Worm (Caenorhabditis elegans) whole organism, mixed stage, embryonic: Measurements from ENCODE around the gene pgl-3.

Experiments used
- M03D4.4 ChIP-seq: sonication (generic microtip); optimal IDR thresholded peaks from 2 replicates; lab custom pipeline; 2017; ENCODE audit warnings: mild to moderate bottlenecking, missing genetic modification characterization, missing compliant biosample characterization
- bed-3 ChIP-seq: fragments of 200-800 bp; sonication (Bioruptor generic); optimal IDR thresholded peaks from 3 replicates; lab custom pipeline; 2018; ENCODE audit warnings: mild to moderate bottlenecking, missing genetic modification characterization, moderate library complexity, missing compliant biosample characterization
- blmp-1 ChIP-seq: fragments of 150-350 bp; optimal IDR thresholded peaks from 2 replicates; lab custom pipeline; 2014; ENCODE audit warnings: missing biosample characterization, missing genetic modification characterization
- ceh-39 ChIP-seq: fragments of 150-350 bp; optimal IDR thresholded peaks from 2 replicates; lab custom pipeline; 2014; ENCODE audit warnings: missing biosample characterization, missing genetic modification characterization
- ceh-43 ChIP-seq: fragments of 200-800 bp; sonication (Bioruptor generic); optimal IDR thresholded peaks from 2 replicates; lab custom pipeline; 2018; ENCODE audit warnings: mild to moderate bottlenecking, missing genetic modification characterization, moderate library complexity, missing compliant biosample characterization
- ceh-83 ChIP-seq: fragments of 200-800 bp; sonication (Bioruptor generic); optimal IDR thresholded peaks from 2 replicates; lab custom pipeline; 2018; ENCODE audit warnings: mild to moderate bottlenecking, missing genetic modification characterization, missing compliant biosample characterization
- ces-1 ChIP-seq: fragments of 150-350 bp; optimal IDR thresholded peaks from 2 replicates; lab custom pipeline; 2014; ENCODE audit warnings: missing biosample characterization, missing genetic modification reagents, missing genetic modification characterization
- cnd-1 ChIP-seq: fragments of 200-800 bp; sonication (Bioruptor generic); optimal IDR thresholded peaks from 2 replicates; lab custom pipeline; 2018; ENCODE audit warnings: mild to moderate bottlenecking, missing genetic modification characterization, missing compliant biosample characterization
- drap-1 ChIP-seq: fragments of 200-800 bp; sonication (Bioruptor generic); optimal IDR thresholded peaks from 3 replicates; lab custom pipeline; 2018; ENCODE audit warnings: mild to moderate bottlenecking, missing genetic modification characterization, missing compliant biosample characterization
- elt-1 ChIP-seq: sonication (generic microtip); optimal IDR thresholded peaks from 2 replicates; lab custom pipeline; 2017; ENCODE audit warnings: missing genetic modification characterization, mild to moderate bottlenecking, missing compliant biosample characterization, antibody characterized with exemption, moderate library complexity, borderline replicate concordance; ENCODE audit not compliant: insufficient read depth
- elt-3 ChIP-seq: fragments of 150-350 bp; optimal IDR thresholded peaks from 2 replicates; lab custom pipeline; 2014; ENCODE audit warnings: missing biosample characterization, missing genetic modification characterization
- flh-1 ChIP-seq: fragments of 200-800 bp; sonication (Bioruptor generic); optimal IDR thresholded peaks from 2 replicates; lab custom pipeline; 2018; ENCODE audit warnings: mild to moderate bottlenecking, missing genetic modification characterization, moderate library complexity, missing compliant biosample characterization
- ham-2 ChIP-seq: fragments of 200-800 bp; sonication (Bioruptor generic); optimal IDR thresholded peaks from 2 replicates; lab custom pipeline; 2018; ENCODE audit warnings: mild to moderate bottlenecking, missing genetic modification characterization, missing compliant biosample characterization
- hlh-1 ChIP-seq: fragments of 150-350 bp; optimal IDR thresholded peaks from 2 replicates; lab custom pipeline; 2014; ENCODE audit warnings: missing biosample characterization, missing genetic modification reagents, missing genetic modification characterization
- lin-13 ChIP-seq: fragments of 150-350 bp; optimal IDR thresholded peaks from 2 replicates; lab custom pipeline; 2014; ENCODE audit warnings: missing biosample characterization, missing genetic modification characterization
- lin-32 ChIP-seq: fragments of 200-800 bp; sonication (Bioruptor generic); optimal IDR thresholded peaks from 2 replicates; lab custom pipeline; 2018; ENCODE audit warnings: mild to moderate bottlenecking, missing genetic modification characterization, missing compliant biosample characterization
- lsy-2 ChIP-seq: fragments of 150-350 bp; optimal IDR thresholded peaks from 2 replicates; lab custom pipeline; 2014; ENCODE audit warnings: missing biosample characterization, missing genetic modification characterization
- mab-5 ChIP-seq: fragments of 150-350 bp; optimal IDR thresholded peaks from 2 replicates; lab custom pipeline; 2014; ENCODE audit warnings: missing biosample characterization, missing genetic modification characterization
- mls-2 ChIP-seq: sonication (generic microtip); optimal IDR thresholded peaks from 2 replicates; lab custom pipeline; 2016; ENCODE audit warnings: mild to moderate bottlenecking, missing genetic modification characterization, moderate library complexity, missing compliant biosample characterization
- nhr-12 ChIP-seq: fragments of 150-350 bp; optimal IDR thresholded peaks from 2 replicates; lab custom pipeline; 2014; ENCODE audit warnings: missing biosample characterization, missing genetic modification characterization
- nhr-2 ChIP-seq: fragments of 150-350 bp; optimal IDR thresholded peaks from 2 replicates; lab custom pipeline; 2014; ENCODE audit warnings: missing biosample characterization, missing genetic modification characterization
- nhr-237 ChIP-seq: fragments of 150-350 bp; optimal IDR thresholded peaks from 2 replicates; lab custom pipeline; 2014; ENCODE audit warnings: missing biosample characterization, missing genetic modification characterization
- nhr-28 ChIP-seq: fragments of 150-350 bp; optimal IDR thresholded peaks from 2 replicates; lab custom pipeline; 2014; ENCODE audit warnings: missing biosample characterization, missing genetic modification characterization
- nhr-76 ChIP-seq: sonication (generic microtip); optimal IDR thresholded peaks from 2 replicates; lab custom pipeline; 2017; ENCODE audit warnings: missing biosample characterization, missing genetic modification characterization
- pha-4 ChIP-seq: fragments of 150-350 bp; optimal IDR thresholded peaks from 2 replicates; lab custom pipeline; 2018; ENCODE audit warnings: missing biosample characterization, missing genetic modification reagents, missing genetic modification characterization
- sem-2 ChIP-seq: fragments of 200-800 bp; sonication (Bioruptor generic); optimal IDR thresholded peaks from 2 replicates; lab custom pipeline; 2018; ENCODE audit warnings: mild to moderate bottlenecking, missing genetic modification characterization, missing compliant biosample characterization
- sptf-1 ChIP-seq: sonication (generic microtip); optimal IDR thresholded peaks from 2 replicates; lab custom pipeline; 2017; ENCODE audit warnings: mild to moderate bottlenecking, missing genetic modification characterization, moderate library complexity, missing compliant biosample characterization
- tbx-8 ChIP-seq: fragments of 200-800 bp; sonication (Bioruptor generic); optimal IDR thresholded peaks from 2 replicates; lab custom pipeline; 2018; ENCODE audit warnings: mild to moderate bottlenecking, missing genetic modification characterization, moderate library complexity, missing compliant biosample characterization
- unc-120 ChIP-seq: sonication (generic microtip); optimal IDR thresholded peaks from 2 replicates; lab custom pipeline; 2017; ENCODE audit warnings: missing genetic modification characterization, missing compliant biosample characterization; ENCODE audit not compliant: poor library complexity, severe bottlenecking
- unc-39 ChIP-seq: fragments of 150-350 bp; optimal IDR thresholded peaks from 2 replicates; lab custom pipeline; 2014; ENCODE audit warnings: missing biosample characterization, missing genetic modification characterization
- unc-62 ChIP-seq: fragments of 150-350 bp; optimal IDR thresholded peaks from 2 replicates; lab custom pipeline; 2014; ENCODE audit warnings: missing biosample characterization, missing genetic modification reagents, missing genetic modification characterization
- zip-8 ChIP-seq: fragments of 150-350 bp; optimal IDR thresholded peaks from 2 replicates; lab custom pipeline; 2014; ENCODE audit warnings: missing biosample characterization, missing genetic modification characterization

The pgl-3 gene

ce11 chrV:4787836-4788235, 32.1 kb downstream of the pgl-3 start:
- TF ChIP-seq ceh-39 (tag; lab: Kevin White, UChicago), result no peak
- TF ChIP-seq tbx-8, result no peak
- TF ChIP-seq pha-4 (tag; lab: Kevin White, UChicago), result no peak
- no peak for TF ChIP-seq lin-32 (GFP tag; lab: Kevin White, UChicago)
- TF ChIP-seq blmp-1, result no peak
- no peak for TF ChIP-seq nhr-12 (tag; lab: Kevin White, UChicago)
- no peak for TF ChIP-seq drap-1 (GFP tag; lab: Kevin White, UChicago)
- no peak for TF ChIP-seq sptf-1 (tag; lab: Kevin White, UChicago)
- TF ChIP-seq lsy-2, result no peak
- no peak for TF ChIP-seq ces-1 (GFP tag; lab: Kevin White, UChicago)
- no peak for TF ChIP-seq unc-120 (tag; lab: Kevin White, UChicago)
- TF ChIP-seq ceh-43, result no peak
- TF ChIP-seq nhr-28 (tag; lab: Kevin White, UChicago), result no peak
- TF ChIP-seq sem-2 (GFP tag; lab: Kevin White, UChicago), result no peak
- no peak for TF ChIP-seq bed-3 (GFP tag; lab: Kevin White, UChicago)
- no peak for TF ChIP-seq nhr-76
- no peak for TF ChIP-seq nhr-2 (tag; lab: Kevin White, UChicago)
- no peak for TF ChIP-seq ceh-83 (GFP tag; lab: Kevin White, UChicago)
- TF ChIP-seq cnd-1 (tag; lab: Kevin White, UChicago), result no peak
- TF ChIP-seq elt-3 (tag; lab: Kevin White, UChicago), result no peak

ce11 chrV:4788823-4789222, 33.0 kb downstream of the pgl-3 start, which contains the start of gene R02F11.10:
Gene R02F11.10 (plus strand): TSS chrV:4789123.
- TF ChIP-seq M03D4.4 (tag; lab: Kevin White, UChicago), result no peak
- TF ChIP-seq ceh-83 (GFP tag; lab: Kevin White, UChicago), result no peak
- no peak for TF ChIP-seq mls-2 (tag; lab: Kevin White, UChicago)
- no peak for TF ChIP-seq mab-5 (tag; lab: Kevin White, UChicago)
- TF ChIP-seq ces-1 (GFP tag; lab: Kevin White, UChicago), result no peak
- no peak for TF ChIP-seq elt-3 (tag; lab: Kevin White, UChicago)
- TF ChIP-seq ham-2 (GFP tag; lab: Kevin White, UChicago), result no peak
- no peak for TF ChIP-seq sptf-1 (tag; lab: Kevin White, UChicago)
- no peak for TF ChIP-seq lin-13 (tag; lab: Kevin White, UChicago)
- TF ChIP-seq nhr-28 (tag; lab: Kevin White, UChicago), result no peak
- TF ChIP-seq ceh-39 (tag; lab: Kevin White, UChicago), result no peak
- no peak for TF ChIP-seq tbx-8
- TF ChIP-seq zip-8 (tag; lab: Kevin White, UChicago), result no peak
- TF ChIP-seq bed-3 (GFP tag; lab: Kevin White, UChicago), result no peak
- TF ChIP-seq unc-120 (tag; lab: Kevin White, UChicago), result no peak

- no peak for TF ChIP-seq M03D4.4 (tag; lab: Kevin White, UChicago)
- no peak for TF ChIP-seq unc-120 (tag; lab: Kevin White, UChicago)
- TF ChIP-seq lsy-2, result no peak
- TF ChIP-seq ceh-83 (GFP tag; lab: Kevin White, UChicago), result no peak
- no peak for TF ChIP-seq mls-2 (tag; lab: Kevin White, UChicago)
- no peak for TF ChIP-seq elt-3 (tag; lab: Kevin White, UChicago)
- TF ChIP-seq, all 35 proteins: peak for 0
Observed at ce11 chrV:4790368-4790767, 34.6 kb downstream of the pgl-3 start, which contains the start of gene R02F11.12. Gene R02F11.12 (plus strand): TSS chrV:4790668.

ce11 chrV:4791569-4791968, 35.8 kb downstream of the pgl-3 start, which contains the start of gene R02F11.11:
Gene R02F11.11 (plus strand): TSS chrV:4791869.
- TF ChIP-seq sptf-1 (tag; lab: Kevin White, UChicago) (no peak), M03D4.4 (tag; lab: Kevin White, UChicago) (no peak), ceh-43 (no peak), cnd-1 (tag; lab: Kevin White, UChicago) (no peak), unc-62 (GFP tag; lab: Kevin White, UChicago) (no peak), ceh-83 (GFP tag; lab: Kevin White, UChicago) (no peak), lin-13 (tag; lab: Kevin White, UChicago) (no peak), elt-1 (tag; lab: Kevin White, UChicago) (no peak), ces-1 (GFP tag; lab: Kevin White, UChicago) (no peak)

ce11 chrV:4794308-4794707, 38.5 kb downstream of the pgl-3 start, which contains the start of gene R02F11.2:
Gene R02F11.2 (plus strand): TSS chrV:4794599.
- TF ChIP-seq bed-3 (GFP tag; lab: Kevin White, UChicago), result no peak
- TF ChIP-seq unc-120 (tag; lab: Kevin White, UChicago), result no peak
- TF ChIP-seq cnd-1 (tag; lab: Kevin White, UChicago), result no peak
- no peak for TF ChIP-seq ces-1 (GFP tag; lab: Kevin White, UChicago)
- no peak for TF ChIP-seq nhr-28 (tag; lab: Kevin White, UChicago)
- no peak for TF ChIP-seq flh-1 (GFP tag; lab: Kevin White, UChicago)
- TF ChIP-seq nhr-237, result no peak
- TF ChIP-seq lsy-2, result no peak
- TF ChIP-seq mls-2 (tag; lab: Kevin White, UChicago), result no peak
- TF ChIP-seq unc-39 (tag; lab: Kevin White, UChicago), result no peak
- TF ChIP-seq lin-32 (GFP tag; lab: Kevin White, UChicago), result no peak
- TF ChIP-seq hlh-1, result no peak
- no peak for TF ChIP-seq ham-2 (GFP tag; lab: Kevin White, UChicago)
- no peak for TF ChIP-seq blmp-1
- TF ChIP-seq ceh-39 (tag; lab: Kevin White, UChicago), result no peak
- no peak for TF ChIP-seq unc-62 (GFP tag; lab: Kevin White, UChicago)
- TF ChIP-seq elt-3 (tag; lab: Kevin White, UChicago), result no peak
- no peak for TF ChIP-seq ceh-43
- TF ChIP-seq sptf-1 (tag; lab: Kevin White, UChicago), result no peak
- TF ChIP-seq elt-1 (tag; lab: Kevin White, UChicago), result no peak
